Worm (Caenorhabditis elegans): ENCODE data around the gene ttm-1.

Gene ttm-1

ce11 chrIII:12971828-12972379, 5.1 kb upstream of the ttm-1 start:
- no peak for TF ChIP-seq unc-62 (GFP tag; optimal IDR thresholded peaks at IDR 0.05)

ce11 chrIII:12968330-12968729, 1.5 kb upstream of the ttm-1 start:
- TF ChIP-seq unc-62 (GFP tag; optimal IDR thresholded peaks at IDR 0.05) = no peak

DNA sequence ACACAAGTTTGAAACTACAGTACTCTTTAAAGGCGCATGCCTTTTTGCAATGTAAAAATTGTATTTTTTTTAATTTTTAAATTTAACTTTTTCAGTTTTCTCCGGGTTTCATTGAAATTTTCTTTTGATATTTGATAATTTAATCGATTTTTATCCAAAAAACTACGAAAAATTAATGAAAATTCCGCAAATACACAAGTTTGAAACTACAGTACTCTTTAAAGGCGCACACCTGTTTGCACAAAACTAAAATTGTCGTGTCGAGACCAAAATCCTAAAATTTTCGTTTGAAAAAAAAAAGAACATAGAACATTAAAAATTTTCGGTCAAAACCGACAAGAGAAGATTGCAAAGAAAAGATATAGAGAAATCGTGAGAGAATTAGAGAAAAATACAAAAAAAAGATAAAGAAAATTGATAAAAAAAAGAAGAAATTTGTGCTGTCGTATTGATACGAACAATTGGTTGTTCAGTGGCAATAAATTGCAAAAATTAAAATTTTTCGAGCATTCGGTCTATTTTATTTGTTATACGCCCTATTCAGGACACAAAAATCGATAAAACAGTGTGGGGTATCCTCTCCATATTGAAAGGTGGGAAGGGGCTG, 745 bp upstream of the ttm-1 start:
- TF ChIP-seq unc-62 (GFP tag; optimal IDR thresholded peaks at IDR 0.05) = no peak

DNA sequence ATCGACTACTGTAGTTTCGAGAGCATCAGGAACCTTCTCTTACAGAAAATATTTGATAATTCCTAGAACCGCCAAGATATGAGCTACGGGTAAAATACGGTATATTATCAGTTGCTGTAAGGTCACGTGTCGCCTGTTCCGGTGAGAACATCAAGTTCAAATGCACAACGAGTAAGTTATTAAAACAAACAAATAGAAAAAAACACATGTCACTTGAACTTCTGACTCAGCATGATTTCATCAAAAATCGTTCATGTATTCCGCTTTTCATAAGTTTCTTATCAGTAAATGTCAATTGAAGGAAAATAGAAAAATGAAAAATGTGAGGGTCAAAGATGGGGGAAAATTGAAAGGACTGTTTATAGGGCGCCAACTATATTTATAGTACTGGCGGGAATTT, 6.1 kb downstream of the ttm-1 start:
- TF ChIP-seq unc-62 (GFP tag; optimal IDR thresholded peaks at IDR 0.05) = no peak

DNA sequence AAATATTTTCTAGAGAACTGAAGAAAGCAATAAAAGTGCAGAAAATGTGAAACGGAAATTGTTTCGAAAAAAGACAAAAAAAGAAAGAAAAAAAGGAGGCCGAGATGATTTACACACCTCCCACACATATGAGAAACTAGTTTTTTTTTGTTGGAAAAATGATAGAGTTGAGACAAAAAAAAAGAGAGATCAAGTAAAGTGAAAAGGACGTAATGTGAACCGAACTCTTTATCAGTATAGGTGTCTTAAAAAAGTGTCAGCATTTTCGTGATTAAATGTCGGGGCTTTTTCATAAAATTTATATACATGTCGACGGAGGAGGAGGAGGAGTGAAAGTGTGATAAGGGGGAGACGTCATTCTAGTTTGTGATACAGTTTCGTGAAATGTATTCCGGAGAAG, 7.5 kb downstream of the ttm-1 start:
- TF ChIP-seq unc-62 (GFP tag; optimal IDR thresholded peaks at IDR 0.05) = no peak

- TF ChIP-seq unc-62 (GFP tag; optimal IDR thresholded peaks at IDR 0.05) = no peak
Measured at ce11 chrIII:12952615-12953014, 14.2 kb downstream of the ttm-1 start.

DNA sequence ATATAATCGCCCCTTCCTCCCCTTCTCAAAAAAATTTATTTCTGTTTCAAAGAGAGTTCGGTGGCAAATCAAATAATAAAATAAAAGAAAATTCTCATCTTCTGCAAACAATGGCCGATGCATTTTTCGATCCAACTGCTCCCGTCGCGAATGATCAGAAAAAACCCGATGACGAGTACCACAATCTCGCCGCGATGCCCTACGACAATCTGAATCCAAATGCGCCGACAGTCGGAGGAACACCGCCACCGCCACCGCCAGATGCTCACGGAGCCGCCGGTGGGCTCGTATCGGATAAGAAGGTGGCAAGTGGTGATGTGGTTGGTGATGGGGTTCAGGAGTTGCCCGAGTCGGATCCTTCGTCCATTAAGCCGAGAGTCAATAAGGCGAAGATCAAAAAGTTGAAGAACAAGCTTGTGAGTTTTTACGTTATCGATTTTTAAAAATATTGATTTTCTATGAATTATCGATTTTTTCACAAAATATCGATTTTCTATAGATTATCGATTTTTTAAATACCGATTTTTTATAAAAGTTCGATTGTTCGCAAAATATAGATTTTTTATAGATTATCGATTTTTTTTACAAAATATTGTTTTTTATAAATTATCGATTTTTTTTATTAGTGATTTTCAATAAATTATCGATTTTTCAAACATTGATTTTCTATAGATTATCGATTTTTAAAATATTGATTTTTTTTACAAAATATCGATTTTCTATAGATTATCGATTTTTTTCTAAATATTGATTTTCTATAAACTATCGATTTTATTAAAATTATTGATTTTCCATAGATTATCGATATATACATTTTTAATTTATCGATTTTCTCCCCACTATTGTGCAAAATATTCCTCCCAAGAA, 15.2 kb downstream of the ttm-1 start, which contains the start of gene Y39E4A.1:
TSS of gene Y39E4A.1 (plus strand) at position 51 of the 867 bp plus-strand sequence.
- no peak for TF ChIP-seq unc-62 (GFP tag; optimal IDR thresholded peaks at IDR 0.05)

DNA sequence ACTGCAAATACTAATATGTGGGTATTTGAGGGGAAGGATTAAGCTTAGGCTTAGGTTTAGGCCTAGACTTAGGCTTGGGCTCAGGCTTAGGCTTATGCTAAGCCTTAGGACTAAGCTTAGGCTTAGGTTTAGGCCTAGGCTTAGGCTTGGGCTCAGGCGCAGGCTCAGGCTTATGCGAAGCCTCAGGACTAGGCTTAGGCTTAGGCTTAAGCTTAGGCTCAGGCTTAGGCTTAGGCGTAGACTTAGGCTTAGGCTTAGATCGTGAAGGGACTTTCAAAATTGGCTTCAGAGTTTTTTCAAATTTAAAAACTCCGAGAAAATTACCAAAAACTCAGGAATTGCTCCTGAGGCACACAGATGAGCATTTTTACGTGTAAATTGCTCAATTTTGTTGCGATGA, 21.7 kb downstream of the ttm-1 start:
- TF ChIP-seq unc-62 (GFP tag; optimal IDR thresholded peaks at IDR 0.05) = no peak

ce11 chrIII:12944064-12944463, 22.7 kb downstream of the ttm-1 start:
- TF ChIP-seq unc-62 (GFP tag; optimal IDR thresholded peaks at IDR 0.05) = no peak

DNA sequence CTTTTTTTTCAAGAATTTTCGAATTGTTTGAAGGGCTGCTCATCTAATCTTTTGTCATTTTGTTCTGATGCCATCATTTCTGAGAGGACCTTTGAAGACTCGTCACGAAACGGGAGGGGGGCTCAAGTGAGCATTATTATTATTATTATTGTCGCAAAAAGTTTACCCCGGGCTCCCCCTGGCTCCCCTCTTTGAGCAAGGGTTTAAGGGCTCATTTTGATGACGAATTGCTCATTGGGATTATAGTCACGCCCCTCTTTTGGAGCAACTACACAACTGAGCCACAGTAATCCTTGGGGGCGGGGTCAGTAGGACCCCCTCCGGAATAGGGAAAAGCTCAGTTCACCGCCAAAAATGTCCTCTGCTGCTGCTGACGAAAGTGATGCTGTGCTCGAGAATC, 24.5 kb downstream of the ttm-1 start, which contains the start of gene unc-25:
TSS of gene unc-25 (plus strand) at position 345 of the 400 bp plus-strand sequence.
- no peak for TF ChIP-seq unc-62 (GFP tag; optimal IDR thresholded peaks at IDR 0.05)

ce11 chrIII:12934417-12934816, 32.4 kb downstream of the ttm-1 start, which contains the start of gene epg-3:
TSS of gene epg-3 (plus strand) at chrIII:12934717.
- TF ChIP-seq unc-62 (GFP tag; optimal IDR thresholded peaks at IDR 0.05) = no peak

DNA sequence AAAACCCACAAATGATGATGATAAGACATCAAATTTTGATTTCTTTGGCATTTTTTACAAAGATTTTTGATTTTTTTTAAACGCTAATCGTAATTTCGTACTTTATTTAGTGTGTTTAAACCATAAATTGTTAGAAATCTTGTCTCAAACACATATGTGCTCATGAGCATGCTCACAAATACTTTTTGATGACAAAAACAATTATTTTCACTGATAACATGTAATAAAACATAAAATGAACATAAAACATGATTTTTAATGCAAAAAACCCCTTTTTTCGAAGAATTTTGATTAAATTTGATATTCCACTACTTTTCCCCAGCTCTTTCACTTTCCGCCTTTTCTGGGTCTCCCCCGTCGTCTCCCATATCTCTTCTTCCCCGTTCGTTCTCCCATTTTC, 34.0 kb downstream of the ttm-1 start:
- no peak for TF ChIP-seq unc-62 (GFP tag; optimal IDR thresholded peaks at IDR 0.05)

DNA sequence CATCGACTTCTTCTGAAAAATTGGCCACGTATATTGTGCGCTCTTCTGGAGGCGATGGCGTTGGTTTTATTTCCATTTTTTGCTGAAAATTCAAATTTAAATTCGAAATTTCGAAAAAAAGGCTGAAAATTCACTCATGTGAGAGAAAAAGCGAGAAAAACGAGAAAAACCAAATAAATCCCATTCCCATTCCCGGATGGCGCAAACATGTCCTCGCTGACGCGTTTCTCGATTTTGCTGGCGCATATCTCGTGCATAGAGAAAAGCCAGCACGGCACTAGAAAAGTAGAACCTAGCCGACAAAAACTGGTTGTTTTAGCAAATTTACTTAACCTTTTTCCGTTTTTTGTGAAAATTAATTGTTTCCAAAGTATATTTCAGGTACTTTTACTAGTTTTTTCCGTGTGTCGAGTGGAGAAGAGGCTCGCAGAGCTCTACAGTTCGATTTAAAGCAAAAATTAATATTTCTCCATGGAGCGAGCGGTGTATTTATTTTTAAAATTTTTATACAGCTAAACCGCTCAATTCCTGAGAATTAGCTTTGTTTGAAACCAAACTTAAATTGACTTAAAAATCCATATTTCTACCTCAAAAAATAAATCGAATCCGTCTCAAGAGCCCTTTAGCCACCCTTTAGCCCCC, 34.9 kb downstream of the ttm-1 start, which contains the start of gene rbm-7:
TSS of gene rbm-7 (minus strand) at position 82 of the 642 bp plus-strand sequence.
- TF ChIP-seq unc-62 (GFP tag; optimal IDR thresholded peaks at IDR 0.05) = no peak

DNA sequence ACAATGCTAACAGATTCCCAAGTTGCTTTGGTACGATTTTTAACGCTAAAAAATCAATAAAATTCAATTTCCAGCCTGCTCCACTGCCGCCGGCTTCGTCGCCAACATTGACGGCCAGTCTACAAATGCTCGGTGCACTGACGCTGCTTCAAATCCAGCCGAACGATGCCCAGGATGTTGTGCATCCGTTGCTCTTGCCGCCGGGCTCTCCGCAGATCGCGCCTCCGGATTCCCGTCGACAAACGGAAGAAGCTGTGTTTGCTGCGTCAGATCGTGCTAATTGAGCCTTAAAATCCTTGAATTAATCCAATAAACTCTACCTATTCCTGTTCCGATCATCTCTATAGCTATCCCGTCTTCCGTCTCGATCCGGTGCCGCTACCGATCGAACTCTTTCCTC, 35.7 kb downstream of the ttm-1 start:
- TF ChIP-seq unc-62 (GFP tag; optimal IDR thresholded peaks at IDR 0.05) = no peak

DNA sequence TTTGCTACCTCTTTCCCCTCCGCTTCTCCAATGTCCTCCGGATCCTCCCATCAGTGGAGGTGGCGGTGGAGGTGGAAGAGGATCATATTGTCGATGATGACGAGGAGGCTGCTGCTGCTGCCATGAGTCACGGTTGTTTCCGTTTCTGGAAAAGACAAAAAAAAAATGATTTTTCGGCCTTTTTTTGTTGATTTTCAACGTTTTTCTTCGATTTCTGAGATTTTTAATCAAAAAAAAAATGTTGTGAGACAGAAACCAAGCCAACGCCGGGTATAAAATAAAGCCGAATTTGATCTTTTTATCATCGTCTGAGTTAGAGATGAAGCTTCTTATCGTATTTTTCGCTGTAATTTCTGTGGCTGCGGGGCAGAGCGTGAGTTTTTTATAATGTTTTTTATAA, 37.2 kb downstream of the ttm-1 start, which contains the start of gene Y37D8A.19:
TSS of gene Y37D8A.19 (plus strand) at position 301 of the 400 bp plus-strand sequence.
- TF ChIP-seq unc-62 (GFP tag; optimal IDR thresholded peaks at IDR 0.05) = no peak
